Worm (Caenorhabditis elegans): ENCODE results near the gene igdb-2.

igdb-2 gene

ce11 chrIV:12520150-12520549, 51.7 kb downstream of the igdb-2 start, which contains the start of gene tsp-4:
Gene tsp-4 (minus strand): TSS chrIV:12520250.
- TF ChIP-seq F13H6.1 (tag; optimal IDR thresholded peaks at IDR 0.05) (no peak), nhr-23 (tag; optimal IDR thresholded peaks at IDR 0.05) (no peak), nhr-11 (tag; optimal IDR thresholded peaks at IDR 0.05) (no peak), peb-1 (tag; optimal IDR thresholded peaks at IDR 0.05) (no peak), sma-3 (GFP tag; optimal IDR thresholded peaks at IDR 0.05) (no peak), alr-1 (tag; optimal IDR thresholded peaks at IDR 0.05) (no peak), nhr-10 (tag; optimal IDR thresholded peaks at IDR 0.05) (no peak), unc-55 (GFP tag; optimal IDR thresholded peaks at IDR 0.05) (no peak), ama-1 (optimal IDR thresholded peaks at IDR 0.05) (no peak), sem-4 (tag; optimal IDR thresholded peaks at IDR 0.05) (no peak), mab-5 (tag; optimal IDR thresholded peaks at IDR 0.05) (no peak), Y55F3AM.14 (GFP tag; optimal IDR thresholded peaks at IDR 0.05) (no peak), skn-1 (tag; optimal IDR thresholded peaks at IDR 0.05) (no peak)

- TF ChIP-seq Y55F3AM.14 (GFP tag; optimal IDR thresholded peaks at IDR 0.05) = no peak
- TF ChIP-seq sem-4 (tag; optimal IDR thresholded peaks at IDR 0.05) = no peak
- TF ChIP-seq nhr-77 (tag; optimal IDR thresholded peaks at IDR 0.05) = no peak
- no peak for TF ChIP-seq mab-5 (tag; optimal IDR thresholded peaks at IDR 0.05)
- no peak for TF ChIP-seq ztf-1 (GFP tag; conservative IDR thresholded peaks at IDR 0.05)
- TF ChIP-seq egl-27 (tag; optimal IDR thresholded peaks at IDR 0.05) = no peak
- TF ChIP-seq zag-1 (tag; optimal IDR thresholded peaks at IDR 0.05) = no peak
- TF ChIP-seq ZK546.5 (tag; optimal IDR thresholded peaks at IDR 0.05) = no peak
- no peak for TF ChIP-seq skn-1 (tag; optimal IDR thresholded peaks at IDR 0.05)
- TF ChIP-seq gmeb-1 (tag; optimal IDR thresholded peaks at IDR 0.05) = no peak
Measured at ce11 chrIV:12522521-12522920, 54.1 kb downstream of the igdb-2 start, which contains the start of gene sru-13. Gene sru-13 (minus strand): TSS chrIV:12522621.
